Worm (Caenorhabditis elegans): ENCODE data around the gene gpa-10.

Gene gpa-10

ce11 chrV:6879490-6879889, 24.9 kb upstream of the gpa-10 start:
- TF ChIP-seq dmd-4 (tag; optimal IDR thresholded peaks at IDR 0.05; ENCODE audit: borderline replicate concordance) = peak; percentile 60
- peak; percentile 86 for TF ChIP-seq unc-42 (tag; optimal IDR thresholded peaks at IDR 0.05)
- TF ChIP-seq eyg-1 (tag; optimal IDR thresholded peaks at IDR 0.05) = peak; percentile 33
- no peak for TF ChIP-seq hlh-13 (GFP tag; optimal IDR thresholded peaks at IDR 0.05)
- TF ChIP-seq tbx-2 (tag; optimal IDR thresholded peaks at IDR 0.05) = peak; percentile 90
- TF ChIP-seq ceh-19 (GFP tag; optimal IDR thresholded peaks at IDR 0.05) = peak; percentile 62
- peak; percentile 59 for TF ChIP-seq hlh-8 (tag; optimal IDR thresholded peaks at IDR 0.05)
- peak; percentile 89 for TF ChIP-seq nfya-1 (tag; optimal IDR thresholded peaks at IDR 0.05)
- peak; percentile 66 for TF ChIP-seq sdc-2 (tag; optimal IDR thresholded peaks at IDR 0.05)
- TF ChIP-seq madf-2 (tag; optimal IDR thresholded peaks at IDR 0.05) = peak; percentile 59
- TF ChIP-seq odd-2 (tag; optimal IDR thresholded peaks at IDR 0.05) = no peak
- peak; percentile 80 for TF ChIP-seq ceh-14 (tag; optimal IDR thresholded peaks at IDR 0.05)
- TF ChIP-seq ceh-6 (GFP tag; optimal IDR thresholded peaks at IDR 0.05) = peak; percentile 26
- TF ChIP-seq zip-5 (tag; optimal IDR thresholded peaks at IDR 0.05) = peak; percentile 5
- TF ChIP-seq rnt-1 (tag; optimal IDR thresholded peaks at IDR 0.05) = peak; percentile 89
- TF ChIP-seq C08G9.2 (tag; optimal IDR thresholded peaks at IDR 0.05) = peak; percentile 54
- TF ChIP-seq sox-4 (tag; optimal IDR thresholded peaks at IDR 0.05) = peak; percentile 8
- no peak for TF ChIP-seq ceh-30 (tag; optimal IDR thresholded peaks at IDR 0.05)
- peak; percentile 13 for TF ChIP-seq gmeb-2 (tag; optimal IDR thresholded peaks at IDR 0.05)
- peak; percentile 71 for TF ChIP-seq F13H6.1 (tag; optimal IDR thresholded peaks at IDR 0.05)
- no peak for TF ChIP-seq ceh-45 (GFP tag; IDR thresholded peaks at IDR 0.05)
- TF ChIP-seq unc-86 (tag; optimal IDR thresholded peaks at IDR 0.05) = peak; percentile 44
- TF ChIP-seq hlh-15 (tag; optimal IDR thresholded peaks at IDR 0.05) = no peak
- peak; percentile 98 for TF ChIP-seq pros-1 (tag; optimal IDR thresholded peaks at IDR 0.05)
- no peak for TF ChIP-seq ceh-9 (tag; optimal IDR thresholded peaks at IDR 0.05)
- peak; percentile 26 for TF ChIP-seq dve-1 (tag; optimal IDR thresholded peaks at IDR 0.05)
- TF ChIP-seq ceh-34 (tag; optimal IDR thresholded peaks at IDR 0.05) = peak; percentile 92
- peak; percentile 89 for TF ChIP-seq ceh-18 (tag; optimal IDR thresholded peaks at IDR 0.05)
- TF ChIP-seq fax-1 (tag; optimal IDR thresholded peaks at IDR 0.05) = peak; percentile 40
- TF ChIP-seq unc-3 (GFP tag; conservative IDR thresholded peaks at IDR 0.05) = no peak
- no peak for TF ChIP-seq unc-3 (tag; optimal IDR thresholded peaks at IDR 0.05)
- TF ChIP-seq fkh-6 (tag; optimal IDR thresholded peaks at IDR 0.05) = no peak
- no peak for TF ChIP-seq elt-4 (tag; optimal IDR thresholded peaks at IDR 0.05)
- peak; percentile 40 for TF ChIP-seq mec-3 (tag; optimal IDR thresholded peaks at IDR 0.05; ENCODE audit: borderline replicate concordance)
- TF ChIP-seq pag-3 (tag; optimal IDR thresholded peaks at IDR 0.05; ENCODE audit: borderline replicate concordance) = no peak
- TF ChIP-seq ceh-2 (tag; optimal IDR thresholded peaks at IDR 0.05) = peak; percentile 64
- no peak for TF ChIP-seq T23F11.4 (GFP tag; optimal IDR thresholded peaks at IDR 0.05)
- TF ChIP-seq ama-1 (optimal IDR thresholded peaks at IDR 0.05) = no peak
- peak; percentile 86 for TF ChIP-seq hlh-6 (tag; optimal IDR thresholded peaks at IDR 0.05)
- peak; percentile 82 for TF ChIP-seq unc-55 (GFP tag; optimal IDR thresholded peaks at IDR 0.05)
- peak; percentile 19 for TF ChIP-seq pat-9 (tag; optimal IDR thresholded peaks at IDR 0.05)
- TF ChIP-seq pax-1 (tag; optimal IDR thresholded peaks at IDR 0.05) = peak; percentile 35
- TF ChIP-seq ahr-1 (tag; optimal IDR thresholded peaks at IDR 0.05) = peak; percentile 2
- no peak for TF ChIP-seq nhr-11 (tag; optimal IDR thresholded peaks at IDR 0.05)
- peak; percentile 85 for TF ChIP-seq ref-2 (tag; optimal IDR thresholded peaks at IDR 0.05)
- TF ChIP-seq hlh-30 (tag; optimal IDR thresholded peaks at IDR 0.05; ENCODE audit: insufficient read depth) = peak; percentile 50
- peak; percentile 59 for TF ChIP-seq lim-6 (tag; optimal IDR thresholded peaks at IDR 0.05)
- TF ChIP-seq pqm-1 (tag; optimal IDR thresholded peaks at IDR 0.05) = peak; percentile 20
- TF ChIP-seq ets-4 (tag; optimal IDR thresholded peaks at IDR 0.05) = peak; percentile 3
- peak; percentile 31 for TF ChIP-seq ztf-16 (tag; optimal IDR thresholded peaks at IDR 0.05)
- TF ChIP-seq ceh-48 (tag; optimal IDR thresholded peaks at IDR 0.05) = peak; percentile 87
- TF ChIP-seq elt-2 (tag; optimal IDR thresholded peaks at IDR 0.05) = no peak
- peak; percentile 93 for TF ChIP-seq ceh-31 (tag; optimal IDR thresholded peaks at IDR 0.05)
- TF ChIP-seq syd-9 (tag; optimal IDR thresholded peaks at IDR 0.05) = peak; percentile 89
